Worm (Caenorhabditis elegans): ENCODE results near the gene T06A1.1.

DNA sequence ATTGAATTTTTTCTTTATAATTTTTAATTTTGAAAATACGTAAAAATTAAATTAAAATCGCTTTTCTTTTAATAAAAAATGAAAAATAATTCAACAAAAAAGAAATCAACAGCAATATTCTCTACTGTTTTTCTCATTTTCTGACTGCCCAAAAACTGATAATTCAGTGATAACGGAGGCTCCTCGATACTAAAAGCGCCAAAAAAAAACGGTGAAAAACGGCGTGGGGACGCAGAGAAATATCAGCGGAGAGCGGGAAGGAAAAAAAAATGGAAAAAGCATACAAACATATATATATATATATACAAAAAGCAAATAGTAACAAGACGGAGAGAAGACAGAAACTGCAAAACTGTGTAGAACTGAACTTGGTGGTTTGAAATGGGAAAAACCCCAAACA lies 42.3 kb downstream of the T06A1.1 start:
- TF ChIP-seq ceh-2 (tag; optimal IDR thresholded peaks at IDR 0.05), result no peak
- no peak for TF ChIP-seq pag-3 (tag; optimal IDR thresholded peaks at IDR 0.05; ENCODE audit: borderline replicate concordance)
- no peak for TF ChIP-seq rnt-1 (tag; optimal IDR thresholded peaks at IDR 0.05)
- TF ChIP-seq ahr-1 (tag; optimal IDR thresholded peaks at IDR 0.05), result no peak
